Worm (Caenorhabditis elegans) whole organism, L2 larva: Measurements from ENCODE around the gene fbxb-22.

Source experiments
- C34F6.9 ChIP-seq: fragments of 150-350 bp; optimal IDR thresholded peaks from 2 replicates; lab custom pipeline; 2014; ENCODE audit warnings: missing biosample characterization, missing genetic modification characterization
- R02D3.7 ChIP-seq: fragments of 150-350 bp; optimal IDR thresholded peaks from 2 replicates; lab custom pipeline; 2014; ENCODE audit warnings: missing biosample characterization, missing genetic modification characterization
- alr-1 ChIP-seq: fragments of 150-350 bp; optimal IDR thresholded peaks from 2 replicates; lab custom pipeline; 2014; ENCODE audit warnings: missing biosample characterization, missing genetic modification characterization
- aly-2 ChIP-seq: fragments of 150-350 bp; optimal IDR thresholded peaks from 2 replicates; lab custom pipeline; 2014; ENCODE audit warnings: missing biosample characterization, missing genetic modification characterization
- ama-1 ChIP-seq: fragments of 150-350 bp; optimal IDR thresholded peaks from 2 replicates; lab custom pipeline; 2018; ENCODE audit warnings: inconsistent platforms
- blmp-1 ChIP-seq: sonication (generic microtip); optimal IDR thresholded peaks from 2 replicates; lab custom pipeline; 2017; ENCODE audit warnings: missing genetic modification characterization, mild to moderate bottlenecking, missing compliant biosample characterization, antibody characterized with exemption, moderate library complexity; ENCODE audit not compliant: insufficient read depth
- ceh-82 ChIP-seq: fragments of 150-350 bp; optimal IDR thresholded peaks from 2 replicates; lab custom pipeline; 2014; ENCODE audit warnings: missing biosample characterization, missing genetic modification characterization
- crh-2 ChIP-seq: sonication (generic microtip); optimal IDR thresholded peaks from 2 replicates; lab custom pipeline; 2017; ENCODE audit warnings: missing biosample characterization, missing genetic modification characterization
- dmd-4 ChIP-seq: sonication (generic microtip); optimal IDR thresholded peaks from 2 replicates; lab custom pipeline; 2017; ENCODE audit warnings: missing biosample characterization, missing genetic modification characterization
- elt-1 ChIP-seq: fragments of 150-350 bp; optimal IDR thresholded peaks from 2 replicates; lab custom pipeline; 2014; ENCODE audit warnings: missing biosample characterization, missing genetic modification characterization
- elt-3 ChIP-seq: sonication (generic microtip); optimal IDR thresholded peaks from 2 replicates; lab custom pipeline; 2017; ENCODE audit warnings: missing biosample characterization, missing genetic modification characterization
- fos-1 ChIP-seq: fragments of 150-350 bp; optimal IDR thresholded peaks from 2 replicates; lab custom pipeline; 2014; ENCODE audit warnings: missing biosample characterization, missing genetic modification characterization
- gmeb-1 ChIP-seq: fragments of 150-350 bp; optimal IDR thresholded peaks from 2 replicates; lab custom pipeline; 2014; ENCODE audit warnings: missing biosample characterization, missing genetic modification characterization
- lin-11 ChIP-seq: fragments of 150-350 bp; sonication (generic microtip); optimal IDR thresholded peaks from 2 replicates; lab custom pipeline; 2014; ENCODE audit warnings: missing biosample characterization, missing genetic modification characterization, inconsistent platforms, mixed read lengths
- lin-13 ChIP-seq: fragments of 150-350 bp; optimal IDR thresholded peaks from 2 replicates; lab custom pipeline; 2014; ENCODE audit warnings: missing biosample characterization, missing genetic modification reagents, missing genetic modification characterization
- lin-39 ChIP-seq: fragments of 150-350 bp; optimal IDR thresholded peaks from 2 replicates; lab custom pipeline; 2014; ENCODE audit warnings: missing biosample characterization, missing genetic modification reagents, missing genetic modification characterization
- lsy-2 ChIP-seq, 2 experiments: fragments of 150-350 bp in 1 of 2; sonication (generic microtip) in 1 of 2; optimal IDR thresholded peaks; 2 replicates each; lab custom pipeline; 2014 to 2017; ENCODE audit warnings: missing biosample characterization in 2 of 2, missing genetic modification characterization in 2 of 2
- mab-5 ChIP-seq: fragments of 150-350 bp; optimal IDR thresholded peaks from 2 replicates; lab custom pipeline; 2014; ENCODE audit warnings: missing biosample characterization, missing genetic modification characterization
- mbf-1 ChIP-seq: sonication (generic microtip); optimal IDR thresholded peaks from 2 replicates; lab custom pipeline; 2017; ENCODE audit warnings: missing biosample characterization, missing genetic modification characterization
- mdl-1 ChIP-seq, 2 experiments: fragments of 150-350 bp in 1 of 2; sonication (generic microtip) in 1 of 2; optimal IDR thresholded peaks; 2 replicates each; lab custom pipeline; 2017; ENCODE audit warnings: missing biosample characterization in 2 of 2, missing genetic modification characterization in 2 of 2
- nhr-10 ChIP-seq: sonication (generic microtip); optimal IDR thresholded peaks from 2 replicates; lab custom pipeline; 2017; ENCODE audit warnings: missing biosample characterization, missing genetic modification characterization
- nhr-11 ChIP-seq: fragments of 150-350 bp; optimal IDR thresholded peaks from 2 replicates; lab custom pipeline; 2014; ENCODE audit warnings: missing biosample characterization, missing genetic modification characterization
- nhr-12 ChIP-seq: fragments of 150-350 bp; optimal IDR thresholded peaks from 2 replicates; lab custom pipeline; 2014; ENCODE audit warnings: missing biosample characterization, missing genetic modification characterization
- nhr-129 ChIP-seq: fragments of 150-350 bp; optimal IDR thresholded peaks from 2 replicates; lab custom pipeline; 2014; ENCODE audit warnings: missing biosample characterization, missing genetic modification characterization
- nhr-21 ChIP-seq: fragments of 150-350 bp; optimal IDR thresholded peaks from 2 replicates; lab custom pipeline; 2014; ENCODE audit warnings: missing biosample characterization, missing genetic modification characterization
- nhr-23 ChIP-seq: fragments of 150-350 bp; optimal IDR thresholded peaks from 2 replicates; lab custom pipeline; 2014; ENCODE audit warnings: missing biosample characterization, missing genetic modification reagents, missing genetic modification characterization
- nhr-237 ChIP-seq: fragments of 150-350 bp; optimal IDR thresholded peaks from 2 replicates; lab custom pipeline; 2014; ENCODE audit warnings: missing biosample characterization, missing genetic modification characterization
- nhr-25 ChIP-seq: fragments of 150-350 bp; sonication (generic microtip); optimal IDR thresholded peaks from 3 replicates; lab custom pipeline; 2014; ENCODE audit warnings: missing biosample characterization, missing genetic modification characterization
- sem-4 ChIP-seq: fragments of 150-350 bp; optimal IDR thresholded peaks from 2 replicates; lab custom pipeline; 2014; ENCODE audit warnings: missing biosample characterization, missing genetic modification reagents, missing genetic modification characterization
- sma-3 ChIP-seq: sonication (generic microtip); optimal IDR thresholded peaks from 2 replicates; lab custom pipeline; 2016; ENCODE audit warnings: missing genetic modification reagents, missing genetic modification characterization, missing compliant biosample characterization
- sma-9 ChIP-seq, 2 experiments: fragments of 150-350 bp in 1 of 2; sonication (generic microtip) in 1 of 2; optimal IDR thresholded peaks; 2 replicates each; lab custom pipeline; 2014 to 2016; ENCODE audit warnings: missing genetic modification characterization in 2 of 2, mild to moderate bottlenecking in 1 of 2, missing biosample characterization in 1 of 2, missing compliant biosample characterization in 1 of 2, missing genetic modification reagents in 1 of 2, moderate library complexity in 1 of 2
- snpc-4 ChIP-seq: fragments of 150-350 bp; optimal IDR thresholded peaks from 2 replicates; lab custom pipeline; 2014; ENCODE audit warnings: missing biosample characterization, missing genetic modification characterization
- zag-1 ChIP-seq: fragments of 150-350 bp; optimal IDR thresholded peaks from 2 replicates; lab custom pipeline; 2014; ENCODE audit warnings: missing biosample characterization, missing genetic modification characterization
- ztf-1 ChIP-seq: fragments of 200-800 bp; sonication (Bioruptor generic); conservative IDR thresholded peaks from 2 replicates; pipeline ENCODE4 v1.3.6; 2022; ENCODE audit warnings: missing genetic modification characterization, missing compliant biosample characterization

fbxb-22 gene

DNA sequence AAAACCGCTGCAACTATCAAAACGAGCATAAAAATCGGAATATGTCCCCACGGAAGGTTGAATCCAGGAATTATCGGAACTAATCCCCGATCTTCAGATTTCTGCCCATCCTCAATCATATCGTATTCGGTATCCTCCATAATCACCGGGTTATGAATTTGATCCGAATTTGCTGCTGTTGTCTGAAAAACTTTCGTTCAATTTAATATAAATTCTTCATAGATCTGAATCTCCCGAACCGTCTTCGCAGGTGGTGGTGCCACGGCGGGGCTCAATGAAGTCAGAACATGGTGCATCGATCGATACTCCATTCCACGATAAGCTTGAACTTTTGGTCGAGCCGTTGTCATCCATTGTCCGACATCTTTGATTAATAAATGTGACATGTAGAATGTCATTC is 26.7 kb downstream of the fbxb-22 start:
- no peak for TF ChIP-seq fos-1 (tag; lab: Kevin White, UChicago)
- no peak for TF ChIP-seq mbf-1 (tag; lab: Kevin White, UChicago)
- TF ChIP-seq sem-4 = no peak
- no peak for TF ChIP-seq nhr-21
- no peak for TF ChIP-seq dmd-4 (tag; lab: Kevin White, UChicago)
- no peak for TF ChIP-seq nhr-237 (tag; lab: Kevin White, UChicago)
- TF ChIP-seq nhr-10 (tag; lab: Kevin White, UChicago) = no peak
- no peak for TF ChIP-seq lin-39 (tag; lab: Kevin White, UChicago)
- TF ChIP-seq gmeb-1 (tag; lab: Kevin White, UChicago) = no peak
- TF ChIP-seq aly-2 (tag; lab: Kevin White, UChicago) = no peak
- TF ChIP-seq C34F6.9 (tag; lab: Kevin White, UChicago) = no peak
- TF ChIP-seq ama-1 = no peak

DNA sequence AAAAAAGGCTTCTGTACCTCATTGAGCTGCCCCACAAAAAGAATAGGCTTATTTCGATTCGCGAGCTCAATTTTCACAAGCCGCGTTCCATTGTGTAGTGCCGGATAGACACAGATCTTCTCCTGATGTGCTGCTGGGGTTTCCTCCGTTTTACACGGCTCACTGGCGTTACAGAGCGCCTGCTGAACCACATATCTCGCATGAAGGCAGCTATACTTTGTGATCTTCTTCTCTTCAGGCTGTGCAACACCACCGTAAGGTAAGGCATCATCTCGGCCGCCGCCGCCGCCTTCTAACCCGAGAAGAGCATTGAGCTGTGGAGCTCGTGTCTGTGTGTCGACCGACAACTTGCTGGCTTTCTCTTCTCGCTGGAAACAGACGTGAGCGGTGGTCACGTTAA is 30.0 kb downstream of the fbxb-22 start:
- TF ChIP-seq elt-1 (tag; lab: Kevin White, UChicago) = no peak
- no peak for TF ChIP-seq lin-13 (GFP tag; lab: Kevin White, UChicago)
- no peak for TF ChIP-seq mab-5 (tag; lab: Kevin White, UChicago)
- TF ChIP-seq R02D3.7 (tag; lab: Kevin White, UChicago) = no peak
- no peak for TF ChIP-seq fos-1 (tag; lab: Kevin White, UChicago)
- TF ChIP-seq nhr-10 (tag; lab: Kevin White, UChicago) = no peak
- TF ChIP-seq lin-11 = no peak
- no peak for TF ChIP-seq ztf-1 (GFP tag; lab: Robert Waterston, UW)
- TF ChIP-seq ama-1 = no peak
- no peak for TF ChIP-seq zag-1 (tag; lab: Kevin White, UChicago)
- no peak for TF ChIP-seq nhr-11 (tag; lab: Kevin White, UChicago)
- no peak for TF ChIP-seq dmd-4 (tag; lab: Kevin White, UChicago)
- TF ChIP-seq, all 48 proteins: peak for 0

DNA sequence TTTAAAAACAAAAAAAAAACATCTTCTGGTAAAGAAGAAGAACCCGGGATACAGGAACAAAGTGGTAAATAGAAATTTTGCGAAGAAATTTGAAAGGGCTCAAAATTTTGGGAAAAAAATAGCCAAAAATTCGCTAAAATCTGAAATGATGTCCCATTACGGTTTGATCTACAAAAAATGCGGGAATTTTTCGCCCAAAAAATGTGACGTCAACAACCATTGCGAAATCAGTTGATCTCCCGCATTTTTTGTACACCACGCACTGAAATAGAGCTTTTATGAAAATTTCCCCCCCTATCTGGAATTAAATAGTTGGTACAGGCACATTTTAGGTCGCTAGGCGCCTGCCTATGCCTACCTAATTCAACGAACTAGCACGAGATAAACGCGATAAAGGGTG is 34.0 kb downstream of the fbxb-22 start:
- TF ChIP-seq fos-1 (tag; lab: Kevin White, UChicago) (no peak), ztf-1 (GFP tag; lab: Robert Waterston, UW) (no peak), C34F6.9 (tag; lab: Kevin White, UChicago) (no peak), ceh-82 (tag; lab: Kevin White, UChicago) (no peak), nhr-129 (tag; lab: Kevin White, UChicago) (no peak), alr-1 (tag; lab: Kevin White, UChicago) (no peak), sem-4 (no peak), nhr-12 (no peak), lin-11 (no peak), nhr-25 (tag; lab: Kevin White, UChicago) (no peak), nhr-23 (tag; lab: Kevin White, UChicago) (no peak)
- TF ChIP-seq, all 48 proteins: peak for 0

DNA sequence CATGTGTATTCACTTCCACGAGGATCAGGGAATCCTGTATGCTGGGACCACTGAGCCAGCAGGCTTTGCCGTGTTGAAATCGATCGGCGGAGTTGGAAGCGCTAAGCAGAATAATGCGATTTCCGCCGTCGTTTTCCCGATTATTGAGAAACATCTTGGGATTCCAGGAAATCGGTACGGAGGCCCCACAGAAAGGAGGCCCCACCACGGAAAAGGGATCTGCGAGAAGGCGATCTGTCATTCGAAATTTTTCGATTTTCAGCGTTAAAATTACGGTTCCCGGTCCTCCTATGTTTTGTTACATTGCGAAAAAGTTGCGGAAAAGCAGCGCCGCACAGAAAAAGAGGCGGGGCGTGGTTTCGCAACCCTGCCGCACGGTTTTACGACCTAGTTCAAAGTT is 35.2 kb downstream of the fbxb-22 start:
- TF ChIP-seq sma-3 (GFP tag; lab: Kevin White, UChicago) (no peak), nhr-237 (tag; lab: Kevin White, UChicago) (no peak), gmeb-1 (tag; lab: Kevin White, UChicago) (no peak), dmd-4 (tag; lab: Kevin White, UChicago) (no peak), sma-9 (GFP tag; optimal IDR thresholded peaks at IDR 0.05; lab: Kevin White, UChicago) (no peak), sma-9 (tag; optimal IDR thresholded peaks at IDR 0.05; lab: Kevin White, UChicago) (no peak), mdl-1 (tag; optimal IDR thresholded peaks at IDR 0.05; lab: Kevin White, UChicago) (no peak), nhr-25 (tag; lab: Kevin White, UChicago) (no peak), R02D3.7 (tag; lab: Kevin White, UChicago) (no peak), nhr-21 (no peak), elt-3 (tag; lab: Kevin White, UChicago) (no peak), lsy-2 (tag; optimal IDR thresholded peaks at IDR 0.05; lab: Kevin White, UChicago) (no peak), blmp-1 (tag; lab: Kevin White, UChicago) (no peak), snpc-4 (no peak), lin-13 (GFP tag; lab: Kevin White, UChicago) (no peak), nhr-11 (tag; lab: Kevin White, UChicago) (no peak), crh-2 (tag; lab: Kevin White, UChicago) (no peak)
- TF ChIP-seq, all 48 proteins: peak for 0
